Fruit fly (Drosophila melanogaster): ENCODE results near the gene CG12817.
A peak's percentile ranks its signal among the peaks of the same experiment; 100 is the strongest.

The CG12817 gene

dm6 chr3R:10268101-10268864 lies 43.8 kb upstream of the CG12817 start (continued):
- TF ChIP-seq CG9215 (GFP tag; IDR thresholded peaks at IDR 0.05) (peak; percentile 75), crp (GFP tag; optimal IDR thresholded peaks at IDR 0.05) (peak in 1 of 2 experiments; percentile 42), cas (GFP tag; IDR thresholded peaks at IDR 0.05) (no peak), Tbp (GFP tag; optimal IDR thresholded peaks at IDR 0.05) (no peak), otp (GFP tag; IDR thresholded peaks at IDR 0.05) (no peak; the same call in 2 of the 3 replicates), Bteb2 (GFP tag; optimal IDR thresholded peaks at IDR 0.05) (peak; percentile 82), CG18476 (GFP tag; optimal IDR thresholded peaks at IDR 0.05) (peak; percentile 63), hth (optimal IDR thresholded peaks at IDR 0.05) (no peak), scrt (GFP tag; optimal IDR thresholded peaks at IDR 0.05) (peak; percentile 68), pzg (GFP tag; optimal IDR thresholded peaks at IDR 0.05) (no peak), gfzf (GFP tag; optimal IDR thresholded peaks at IDR 0.05) (no peak), pita (GFP tag; optimal IDR thresholded peaks at IDR 0.05) (no peak), hbn (GFP tag; IDR thresholded peaks at IDR 0.05; ENCODE audit: partially characterized antibody) (no peak), Hand (GFP tag; optimal IDR thresholded peaks at IDR 0.05) (peak; percentile 82), Asciz (GFP tag; optimal IDR thresholded peaks at IDR 0.05) (peak; percentile 86), CHES-1-like (GFP tag; optimal IDR thresholded peaks at IDR 0.05) (peak; percentile 76), CG32767 (GFP tag; IDR thresholded peaks at IDR 0.05) (peak; percentile 68; the same call in 1 of the 2 replicates), Hr3 (GFP tag; optimal IDR thresholded peaks at IDR 0.05) (peak; percentile 68), Atf-2 (GFP tag; optimal IDR thresholded peaks at IDR 0.05) (peak; percentile 77), CG10366 (GFP tag; IDR thresholded peaks at IDR 0.05) (peak; percentile 68), tx (GFP tag; optimal IDR thresholded peaks at IDR 0.05) (peak; percentile 62), CG34224 (GFP tag; IDR thresholded peaks at IDR 0.05; ENCODE audit: partially characterized antibody) (peak; percentile 19; the same call in 1 of the 3 replicates), CG11093 (GFP tag; IDR thresholded peaks at IDR 0.05) (peak; percentile 60; the same call in 2 of the 3 replicates), CG14965 (GFP tag; optimal IDR thresholded peaks at IDR 0.05; ENCODE audit: borderline replicate concordance) (no peak), az2 (GFP tag; optimal IDR thresholded peaks at IDR 0.05) (peak; percentile 65), ci (GFP tag; IDR thresholded peaks at IDR 0.05) (peak; percentile 55; the same call in 1 of the 3 replicates), Doc2 (GFP tag; IDR thresholded peaks at IDR 0.05) (no peak), br (optimal IDR thresholded peaks at IDR 0.05) (no peak), Sry-β (GFP tag; optimal IDR thresholded peaks at IDR 0.05) (no peak), kni (GFP tag; optimal IDR thresholded peaks at IDR 0.05) (no peak), HmgD (GFP tag; optimal IDR thresholded peaks at IDR 0.05) (peak; percentile 35), z (GFP tag; IDR thresholded peaks at IDR 0.05) (peak; percentile 85; the same call in 2 of the 3 replicates), CkIIα-i1 (GFP tag; IDR thresholded peaks at IDR 0.05) (0 out of 2 replicates have a peak, but pooled peaks have one; percentile 30), mirr (GFP tag; optimal IDR thresholded peaks at IDR 0.05) (peak; percentile 35), crol (GFP tag; IDR thresholded peaks at IDR 0.05) (peak; percentile 46), CG6683 (GFP tag; optimal IDR thresholded peaks at IDR 0.05) (peak; percentile 75), row (GFP tag; IDR thresholded peaks at IDR 0.05) (peak; percentile 88), Bgb (GFP tag; IDR thresholded peaks at IDR 0.05; ENCODE audit: partially characterized antibody) (no peak), CG11695 (GFP tag; IDR thresholded peaks at IDR 0.05) (peak; percentile 84), Ets65A (GFP tag) (peak; percentile 97), CG2129 (GFP tag; IDR thresholded peaks at IDR 0.05; ENCODE audit: partially characterized antibody) (no peak), Trl (optimal IDR thresholded peaks at IDR 0.05) (peak in 1 of 2 experiments; percentile 2), Trl (GFP tag; optimal IDR thresholded peaks at IDR 0.05) (peak; percentile 46), ro (GFP tag; IDR thresholded peaks at IDR 0.05) (no peak), pum (GFP tag; optimal IDR thresholded peaks at IDR 0.05) (peak; percentile 76), gsb-n (tag; optimal IDR thresholded peaks at IDR 0.05) (peak; percentile 64), HLH3B (GFP tag; IDR thresholded peaks at IDR 0.05) (peak; percentile 76), CG33213 (GFP tag; optimal IDR thresholded peaks at IDR 0.05) (peak; percentile 59), CG14014 (GFP tag; IDR thresholded peaks at IDR 0.05) (peak; percentile 70), croc (GFP tag; conservative IDR thresholded peaks at IDR 0.05) (no peak; the same call in 2 of the 3 replicates)
